Worm (Caenorhabditis elegans): ENCODE results near the gene Y48G9A.6.

- no peak for TF ChIP-seq ref-1 (GFP tag; conservative IDR thresholded peaks at IDR 0.05)
- no peak for TF ChIP-seq flt-1 (GFP tag; IDR thresholded peaks at IDR 0.05)
- no peak for TF ChIP-seq klf-2 (GFP tag; conservative IDR thresholded peaks at IDR 0.05)
- TF ChIP-seq cog-1 (tag; optimal IDR thresholded peaks at IDR 0.05), result no peak
Observed at ce11 chrIII:2123673-2124187, 6.1 kb downstream of the Y48G9A.6 start, which contains the start of gene frl-1.
